Fruit fly (Drosophila melanogaster): ENCODE data around the gene CG31674.

DNA sequence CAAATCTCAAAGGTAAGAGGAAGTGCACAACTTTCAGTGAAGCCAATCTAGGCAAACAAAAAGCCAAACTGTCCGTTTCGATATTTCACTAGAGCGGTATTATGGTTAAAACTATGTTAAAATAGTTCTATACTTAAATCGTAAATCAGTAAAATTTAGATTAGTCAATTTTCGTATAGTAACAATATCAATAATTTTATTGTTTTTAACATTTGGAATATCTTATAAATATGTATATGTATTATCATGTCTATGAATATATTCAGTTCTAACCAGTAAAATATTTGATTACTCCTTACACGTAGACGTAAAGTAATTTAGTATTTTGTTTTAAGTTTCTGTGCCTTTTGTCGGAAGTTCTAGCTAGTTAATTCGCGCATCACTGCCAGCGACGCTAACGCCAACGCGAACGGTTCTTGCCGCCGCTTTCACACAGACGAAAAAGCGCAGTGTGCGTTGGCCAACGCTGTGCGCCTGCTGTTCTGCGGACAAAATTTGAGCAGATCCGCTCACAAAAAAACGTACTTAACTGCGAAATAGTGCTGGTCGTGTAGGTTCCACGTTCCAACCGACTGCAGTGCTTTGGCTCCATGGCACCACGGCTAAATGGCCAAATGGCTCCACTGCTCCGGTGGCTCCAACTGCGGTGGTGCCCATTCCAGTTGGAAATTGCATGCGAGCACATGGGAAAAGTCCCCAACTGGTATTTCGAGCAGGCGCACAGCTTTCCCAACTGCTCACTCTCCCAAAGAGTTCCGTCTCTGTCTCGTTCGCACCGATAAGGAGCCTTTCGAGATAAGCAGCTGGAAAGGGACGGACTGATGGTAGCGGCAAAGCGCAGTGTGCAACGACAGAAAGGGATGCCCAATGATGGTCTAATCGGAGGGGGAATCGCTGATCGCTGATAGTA, 7.6 kb upstream of the CG31674 start:
- TF ChIP-seq Ets98B (GFP tag; IDR thresholded peaks at IDR 0.05) (peak; percentile 69; the same call in 1 of the 2 replicates), D1 (tag; optimal IDR thresholded peaks at IDR 0.05) (no peak), CG13204 (GFP tag; optimal IDR thresholded peaks at IDR 0.05) (peak; percentile 94), CG4496 (GFP tag; IDR thresholded peaks at IDR 0.05) (0 out of 3 replicates have a peak, but pooled peaks have one; percentile 65)
